Fruit fly (Drosophila melanogaster) whole organism, pupa: ENCODE results near the gene rec.

ENCODE experiments used
- CG14655 ChIP-seq: fragments of 200-800 bp; sonication (Bioruptor generic); optimal IDR thresholded peaks from 3 replicates; lab custom pipeline; 2017; ENCODE audit warnings: mild to moderate bottlenecking, missing biosample characterization, missing genetic modification reagents, missing genetic modification characterization
- CG4496 ChIP-seq: fragments of 200-800 bp; sonication (Bioruptor generic); IDR thresholded peaks from 3 replicates; pipeline ENCODE4 v1.3.6; 2022; ENCODE audit warnings: missing biosample characterization, missing genetic modification characterization
- CG8159 ChIP-seq: fragments of 200-800 bp; sonication (Bioruptor generic); optimal IDR thresholded peaks from 3 replicates; lab custom pipeline; 2018; ENCODE audit warnings: missing biosample characterization, mild to moderate bottlenecking, missing genetic modification characterization, moderate library complexity

dm6 chr3R:15804678-15805077, 27.8 kb downstream of the rec start:
- TF ChIP-seq CG8159 (tag; lab: Kevin White, UChicago) (no peak), CG14655 (GFP tag; lab: Kevin White, UChicago) (no peak), CG4496 (GFP tag; lab: Robert Waterston, UW) (no peak)
